Worm (Caenorhabditis elegans) whole organism, L3 larva: ENCODE results near the gene F22F4.5.

Experiments used
- R02D3.7 ChIP-seq: fragments of 150-350 bp; optimal IDR thresholded peaks from 2 replicates; lab custom pipeline; 2014; ENCODE audit warnings: missing biosample characterization, missing genetic modification characterization
- ZK546.5 ChIP-seq: sonication (generic microtip); optimal IDR thresholded peaks from 2 replicates; lab custom pipeline; 2017; ENCODE audit warnings: missing biosample characterization, missing genetic modification characterization
- aly-2 ChIP-seq: fragments of 150-350 bp; optimal IDR thresholded peaks from 2 replicates; lab custom pipeline; 2014; ENCODE audit warnings: missing biosample characterization, missing genetic modification characterization
- ama-1 ChIP-seq: fragments of 150-350 bp; optimal IDR thresholded peaks from 2 replicates; lab custom pipeline; 2018
- ceh-16 ChIP-seq: sonication (generic microtip); optimal IDR thresholded peaks from 2 replicates; lab custom pipeline; 2017; ENCODE audit warnings: missing biosample characterization, missing genetic modification characterization
- ceh-28 ChIP-seq: fragments of 150-350 bp; optimal IDR thresholded peaks from 2 replicates; lab custom pipeline; 2014; ENCODE audit warnings: missing biosample characterization, missing genetic modification reagents, missing genetic modification characterization
- ceh-82 ChIP-seq: fragments of 150-350 bp; optimal IDR thresholded peaks from 2 replicates; lab custom pipeline; 2014; ENCODE audit warnings: missing biosample characterization, missing genetic modification characterization
- ceh-9 ChIP-seq: sonication (generic microtip); optimal IDR thresholded peaks from 2 replicates; lab custom pipeline; 2018; ENCODE audit warnings: missing biosample characterization, missing genetic modification characterization
- daf-12 ChIP-seq: fragments of 150-350 bp; optimal IDR thresholded peaks from 2 replicates; lab custom pipeline; 2014; ENCODE audit warnings: missing biosample characterization, missing genetic modification reagents, missing genetic modification characterization
- egl-27 ChIP-seq: sonication (generic microtip); optimal IDR thresholded peaks from 4 replicates; lab custom pipeline; 2017; ENCODE audit warnings: missing biosample characterization, missing genetic modification reagents, missing genetic modification characterization
- egl-5 ChIP-seq: fragments of 150-350 bp; optimal IDR thresholded peaks from 2 replicates; lab custom pipeline; 2017; ENCODE audit warnings: missing biosample characterization, missing genetic modification reagents, missing genetic modification characterization, inconsistent platforms
- elt-1 ChIP-seq: fragments of 150-350 bp; optimal IDR thresholded peaks from 2 replicates; lab custom pipeline; 2014; ENCODE audit warnings: missing biosample characterization, missing genetic modification characterization
- elt-2 ChIP-seq: sonication (generic microtip); optimal IDR thresholded peaks from 2 replicates; lab custom pipeline; 2016; ENCODE audit warnings: missing genetic modification reagents, mild to moderate bottlenecking, missing genetic modification characterization, missing compliant biosample characterization
- elt-3 ChIP-seq, 3 experiments: fragments of 150-350 bp in 1 of 3; sonication (generic microtip) in 2 of 3; optimal IDR thresholded peaks; 2 replicates in 2 of 3; 4 replicates in 1 of 3; lab custom pipeline; 2014 to 2017; ENCODE audit warnings: missing biosample characterization in 3 of 3, missing genetic modification characterization in 3 of 3
- eor-1 ChIP-seq, 2 experiments: fragments of 150-350 bp; optimal IDR thresholded peaks; 2 replicates each; lab custom pipeline; 2014 to 2018; ENCODE audit warnings: missing biosample characterization in 2 of 2, missing genetic modification characterization in 2 of 2
- fkh-10 ChIP-seq: sonication (generic microtip); optimal IDR thresholded peaks from 2 replicates; lab custom pipeline; 2017; ENCODE audit warnings: missing biosample characterization, missing genetic modification reagents, missing genetic modification characterization
- fkh-2 ChIP-seq: fragments of 150-350 bp; optimal IDR thresholded peaks from 2 replicates; lab custom pipeline; 2014; ENCODE audit warnings: missing biosample characterization, missing genetic modification reagents, missing genetic modification characterization
- fos-1 ChIP-seq: fragments of 150-350 bp; optimal IDR thresholded peaks from 2 replicates; lab custom pipeline; 2014; ENCODE audit warnings: missing biosample characterization, missing genetic modification characterization
- hmg-11 ChIP-seq: sonication (generic microtip); optimal IDR thresholded peaks from 2 replicates; lab custom pipeline; 2016; ENCODE audit warnings: missing genetic modification characterization, missing compliant biosample characterization
- jun-1 ChIP-seq: fragments of 150-350 bp; optimal IDR thresholded peaks from 2 replicates; lab custom pipeline; 2014; ENCODE audit warnings: missing biosample characterization, missing genetic modification reagents, missing genetic modification characterization
- lin-15B ChIP-seq: fragments of 150-350 bp; optimal IDR thresholded peaks from 2 replicates; lab custom pipeline; 2014; ENCODE audit warnings: missing biosample characterization, missing genetic modification characterization
- lin-39 ChIP-seq: fragments of 150-350 bp; optimal IDR thresholded peaks from 2 replicates; lab custom pipeline; 2018; ENCODE audit warnings: missing biosample characterization, missing genetic modification reagents, missing genetic modification characterization
- lsy-12 ChIP-seq: sonication (generic microtip); optimal IDR thresholded peaks from 2 replicates; lab custom pipeline; 2016; ENCODE audit warnings: mild to moderate bottlenecking, missing genetic modification characterization, missing compliant biosample characterization
- mdl-1 ChIP-seq: fragments of 150-350 bp; optimal IDR thresholded peaks from 2 replicates; lab custom pipeline; 2014; ENCODE audit warnings: missing biosample characterization, missing genetic modification characterization
- mml-1 ChIP-seq: fragments of 150-350 bp; sonication (generic microtip); optimal IDR thresholded peaks from 3 replicates; lab custom pipeline; 2014; ENCODE audit warnings: missing biosample characterization, missing genetic modification characterization
- nfya-1 ChIP-seq: sonication (generic microtip); optimal IDR thresholded peaks from 2 replicates; lab custom pipeline; 2017; ENCODE audit warnings: missing genetic modification characterization, mild to moderate bottlenecking, missing compliant biosample characterization, antibody characterized with exemption, moderate library complexity; ENCODE audit not compliant: insufficient read depth
- nhr-11 ChIP-seq: fragments of 150-350 bp; optimal IDR thresholded peaks from 2 replicates; lab custom pipeline; 2014; ENCODE audit warnings: missing biosample characterization, missing genetic modification characterization
- nhr-12 ChIP-seq: fragments of 150-350 bp; optimal IDR thresholded peaks from 2 replicates; lab custom pipeline; 2014; ENCODE audit warnings: missing biosample characterization, missing genetic modification characterization
- nhr-23 ChIP-seq: fragments of 150-350 bp; optimal IDR thresholded peaks from 2 replicates; lab custom pipeline; 2014; ENCODE audit warnings: missing biosample characterization, missing genetic modification reagents, missing genetic modification characterization
- nhr-237 ChIP-seq: fragments of 150-350 bp; optimal IDR thresholded peaks from 2 replicates; lab custom pipeline; 2014; ENCODE audit warnings: missing biosample characterization, missing genetic modification characterization
- nhr-25 ChIP-seq: sonication (generic microtip); optimal IDR thresholded peaks from 2 replicates; lab custom pipeline; 2017; ENCODE audit warnings: missing biosample characterization, missing genetic modification characterization
- nhr-28 ChIP-seq: fragments of 150-350 bp; optimal IDR thresholded peaks from 2 replicates; lab custom pipeline; 2014; ENCODE audit warnings: missing biosample characterization, missing genetic modification characterization
- nhr-43 ChIP-seq: sonication (generic microtip); optimal IDR thresholded peaks from 2 replicates; lab custom pipeline; 2016; ENCODE audit warnings: mild to moderate bottlenecking, missing genetic modification characterization, missing compliant biosample characterization; ENCODE audit not compliant: poor library complexity, severe bottlenecking
- nhr-67 ChIP-seq: fragments of 150-350 bp; optimal IDR thresholded peaks from 2 replicates; lab custom pipeline; 2014; ENCODE audit warnings: missing biosample characterization, missing genetic modification characterization
- nhr-76 ChIP-seq: fragments of 150-350 bp; sonication (generic microtip); optimal IDR thresholded peaks from 5 replicates; lab custom pipeline; 2014; ENCODE audit warnings: missing biosample characterization, missing genetic modification characterization
- nhr-77 ChIP-seq: fragments of 150-350 bp; optimal IDR thresholded peaks from 2 replicates; lab custom pipeline; 2014; ENCODE audit warnings: missing biosample characterization, missing genetic modification characterization
- pha-4 ChIP-seq: fragments of 150-350 bp; optimal IDR thresholded peaks from 2 replicates; lab custom pipeline; 2014; ENCODE audit warnings: missing biosample characterization, missing genetic modification reagents, missing genetic modification characterization
- pqm-1 ChIP-seq: fragments of 150-350 bp; optimal IDR thresholded peaks from 2 replicates; lab custom pipeline; 2017; ENCODE audit warnings: missing biosample characterization, missing genetic modification characterization, inconsistent platforms
- sea-2 ChIP-seq: fragments of 150-350 bp; sonication (generic microtip); optimal IDR thresholded peaks from 4 replicates; lab custom pipeline; 2014; ENCODE audit warnings: missing biosample characterization, missing genetic modification reagents, missing genetic modification characterization
- skn-1 ChIP-seq: fragments of 150-350 bp; optimal IDR thresholded peaks from 2 replicates; lab custom pipeline; 2014; ENCODE audit warnings: missing biosample characterization, missing genetic modification characterization
- snpc-4 ChIP-seq: fragments of 150-350 bp; optimal IDR thresholded peaks from 2 replicates; lab custom pipeline; 2014; ENCODE audit warnings: missing biosample characterization, missing genetic modification characterization
- tbx-2 ChIP-seq: sonication (generic microtip); optimal IDR thresholded peaks from 2 replicates; lab custom pipeline; 2016; ENCODE audit warnings: mild to moderate bottlenecking, missing genetic modification characterization, missing compliant biosample characterization
- unc-39 ChIP-seq: sonication (generic microtip); optimal IDR thresholded peaks from 4 replicates; lab custom pipeline; 2017; ENCODE audit warnings: missing biosample characterization, missing genetic modification characterization
- unc-62 ChIP-seq: fragments of 150-350 bp; sonication (generic microtip); optimal IDR thresholded peaks from 4 replicates; lab custom pipeline; 2014; ENCODE audit warnings: missing biosample characterization, missing genetic modification reagents, missing genetic modification characterization
- zag-1 ChIP-seq: fragments of 150-350 bp; optimal IDR thresholded peaks from 2 replicates; lab custom pipeline; 2014; ENCODE audit warnings: missing biosample characterization, missing genetic modification characterization
- ztf-11 ChIP-seq: fragments of 150-350 bp; optimal IDR thresholded peaks from 2 replicates; lab custom pipeline; 2014; ENCODE audit warnings: missing biosample characterization, missing genetic modification characterization
- ztf-4 ChIP-seq: fragments of 150-350 bp; optimal IDR thresholded peaks from 2 replicates; lab custom pipeline; 2014; ENCODE audit warnings: missing biosample characterization, missing genetic modification characterization

F22F4.5 gene

DNA sequence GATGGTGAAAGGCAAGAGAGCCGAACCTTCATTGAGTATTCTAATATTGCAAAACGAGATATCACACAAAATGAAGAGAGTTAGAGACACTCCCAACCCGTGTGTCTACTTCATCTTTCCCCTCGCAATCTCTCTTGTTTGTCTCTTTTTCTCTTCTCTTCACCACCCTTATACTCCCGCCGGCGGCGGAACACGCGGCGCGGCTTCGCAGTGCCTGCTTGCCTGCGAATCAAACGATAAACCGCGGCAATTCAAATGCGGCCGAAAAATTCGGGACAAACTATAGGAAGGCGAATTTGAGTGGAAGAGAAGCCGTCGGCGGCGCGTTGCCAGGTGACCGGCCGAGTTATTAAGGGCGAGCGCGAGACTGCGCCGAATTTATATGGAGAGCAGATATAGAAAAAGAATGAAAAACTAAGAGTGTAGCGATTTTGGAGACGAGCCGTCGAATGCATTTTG, 8.1 kb downstream of the F22F4.5 start, which contains the start of gene klp-13:
TSS of gene klp-13 (plus strand) at position 409 of the 459 bp plus-strand sequence.
- TF ChIP-seq ceh-82 (tag; lab: Kevin White, UChicago) (peak; percentile 76), mdl-1 (tag; lab: Kevin White, UChicago) (peak; percentile 42), pha-4 (tag; lab: Kevin White, UChicago) (peak; percentile 93), ZK546.5 (tag; lab: Kevin White, UChicago) (peak; percentile 60), nhr-25 (tag; lab: Kevin White, UChicago) (peak; percentile 65), nhr-23 (tag; lab: Kevin White, UChicago) (peak; percentile 74), fkh-10 (GFP tag; lab: Kevin White, UChicago) (peak; percentile 56), aly-2 (tag; lab: Kevin White, UChicago) (no peak), fos-1 (tag; lab: Kevin White, UChicago) (no peak), lin-15B (tag; lab: Kevin White, UChicago) (peak; percentile 91), unc-39 (tag; lab: Kevin White, UChicago) (no peak), lin-39 (tag; lab: Kevin White, UChicago) (peak; percentile 98), egl-5 (peak; percentile 79), ztf-11 (tag; lab: Kevin White, UChicago) (no peak), pqm-1 (tag; lab: Kevin White, UChicago) (peak; percentile 11), lsy-12 (tag; lab: Kevin White, UChicago) (peak; percentile 67), hmg-11 (tag; lab: Kevin White, UChicago) (peak; percentile 97), sea-2 (GFP tag; lab: Kevin White, UChicago) (no peak), elt-1 (tag; lab: Kevin White, UChicago) (peak; percentile 15), snpc-4 (tag; lab: Kevin White, UChicago) (peak; percentile 61), eor-1 (tag; optimal IDR thresholded peaks at IDR 0.05; lab: Kevin White, UChicago) (no peak), nhr-76 (no peak), ceh-9 (no peak), fkh-2 (tag; lab: Kevin White, UChicago) (no peak), nhr-28 (tag; lab: Kevin White, UChicago) (no peak), unc-62 (peak; percentile 81), nhr-12 (no peak), elt-3 (tag; optimal IDR thresholded peaks at IDR 0.05; lab: Kevin White, UChicago) (no peak), ama-1 (lab: Kevin White, UChicago) (no peak), nhr-67 (no peak), egl-27 (tag; lab: Kevin White, UChicago) (peak; percentile 18), skn-1 (tag; lab: Kevin White, UChicago) (peak; percentile 88), nfya-1 (tag; lab: Kevin White, UChicago) (peak; percentile 95), nhr-43 (tag; lab: Kevin White, UChicago) (no peak), jun-1 (tag; lab: Kevin White, UChicago) (peak; percentile 79), nhr-237 (tag; lab: Kevin White, UChicago) (no peak), nhr-11 (tag; lab: Kevin White, UChicago) (no peak), zag-1 (peak; percentile 49), ceh-16 (no peak), nhr-77 (tag; lab: Kevin White, UChicago) (no peak), ceh-28 (tag; lab: Kevin White, UChicago) (peak; percentile 60), elt-2 (tag; lab: Kevin White, UChicago) (peak; percentile 75), R02D3.7 (tag; lab: Kevin White, UChicago) (peak; percentile 70), mml-1 (tag; lab: Kevin White, UChicago) (no peak), tbx-2 (tag; lab: Kevin White, UChicago) (peak; percentile 63), daf-12 (no peak), ztf-4 (tag; lab: Kevin White, UChicago) (no peak)
